Fruit fly (Drosophila melanogaster) Kc167 (cell line): ENCODE data around the gene Hsc70-3.

Source experiments
- Myc ChIP-seq: fragments of >200 bp; optimal IDR thresholded peaks from 2 replicates; lab custom pipeline; 2017; ENCODE audit warnings: missing external identifiers
- Sin3A ChIP-seq: fragments of >200 bp; optimal IDR thresholded peaks from 2 replicates; lab custom pipeline; 2018; ENCODE audit warnings: missing external identifiers
- h ChIP-seq: fragments of >200 bp; optimal IDR thresholded peaks from 3 replicates; lab custom pipeline; 2018; ENCODE audit warnings: missing external identifiers
- insv ChIP-seq: fragments of >200 bp; optimal IDR thresholded peaks from 3 replicates; lab custom pipeline; 2018; ENCODE audit warnings: missing external identifiers
- psq ChIP-seq: fragments of >200 bp; optimal IDR thresholded peaks from 2 replicates; lab custom pipeline; 2017; ENCODE audit warnings: missing external identifiers
- ttk ChIP-seq: sonication (Bioruptor generic); optimal IDR thresholded peaks from 2 replicates; lab custom pipeline; 2017; ENCODE audit warnings: missing external identifiers

The Hsc70-3 gene

dm6 chrX:11828336-11829007, 21.6 kb upstream of the Hsc70-3 start:
- TF ChIP-seq h (lab: Kevin White, UChicago) (no peak), insv (lab: Kevin White, UChicago) (no peak)

- TF ChIP-seq Myc (lab: Kevin White, UChicago) (no peak), Sin3A (lab: Kevin White, UChicago) (no peak), h (lab: Kevin White, UChicago) (no peak), insv (lab: Kevin White, UChicago) (no peak)
Measured at dm6 chrX:11823003-11823402, 16.1 kb upstream of the Hsc70-3 start.

- no peak for TF ChIP-seq insv (lab: Kevin White, UChicago)
Measured at dm6 chrX:11821946-11822345, 15.0 kb upstream of the Hsc70-3 start.

dm6 chrX:11820284-11821075, 13.6 kb upstream of the Hsc70-3 start:
- no peak for TF ChIP-seq ttk (lab: Kevin White, UChicago)
- TF ChIP-seq h (lab: Kevin White, UChicago): no peak
- no peak for TF ChIP-seq Myc (lab: Kevin White, UChicago)
- no peak for TF ChIP-seq psq (lab: Kevin White, UChicago)
- no peak for TF ChIP-seq Sin3A (lab: Kevin White, UChicago)
- no peak for TF ChIP-seq insv (lab: Kevin White, UChicago)

DNA sequence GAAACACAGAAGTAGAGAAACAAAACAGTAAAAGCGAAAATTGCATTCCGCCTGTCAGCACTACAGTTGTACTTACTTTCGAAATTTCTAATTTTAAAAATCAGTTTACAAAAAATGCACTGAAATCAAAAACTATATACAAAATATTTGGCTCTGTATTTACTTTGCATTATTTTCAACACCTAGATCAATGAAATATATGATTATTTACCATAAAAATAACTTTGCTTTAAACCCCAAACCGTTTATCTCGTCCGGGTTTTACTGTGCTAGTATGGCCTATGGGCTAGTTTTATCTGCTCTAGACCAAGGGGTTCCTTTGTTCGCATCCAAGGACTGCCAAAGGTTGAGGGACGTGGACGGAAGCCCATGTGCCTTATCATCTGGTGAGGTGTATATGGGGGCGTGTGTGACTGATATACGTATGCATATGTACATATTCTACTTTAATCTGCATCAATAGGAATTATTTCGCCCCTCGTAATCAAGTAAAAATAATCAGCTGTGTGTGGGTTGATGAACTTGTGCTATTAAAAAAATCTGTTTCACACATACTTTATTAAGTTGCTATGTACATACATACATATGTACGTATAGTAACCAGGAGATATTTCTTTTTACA, 12.4 kb upstream of the Hsc70-3 start:
- TF ChIP-seq Myc (lab: Kevin White, UChicago): no peak
- TF ChIP-seq h (lab: Kevin White, UChicago): no peak

dm6 chrX:11818767-11819089, 11.8 kb upstream of the Hsc70-3 start:
- no peak for TF ChIP-seq ttk (lab: Kevin White, UChicago)
- no peak for TF ChIP-seq insv (lab: Kevin White, UChicago)
- no peak for TF ChIP-seq h (lab: Kevin White, UChicago)
- TF ChIP-seq Myc (lab: Kevin White, UChicago): no peak
- TF ChIP-seq Sin3A (lab: Kevin White, UChicago): no peak
- no peak for TF ChIP-seq psq (lab: Kevin White, UChicago)

DNA sequence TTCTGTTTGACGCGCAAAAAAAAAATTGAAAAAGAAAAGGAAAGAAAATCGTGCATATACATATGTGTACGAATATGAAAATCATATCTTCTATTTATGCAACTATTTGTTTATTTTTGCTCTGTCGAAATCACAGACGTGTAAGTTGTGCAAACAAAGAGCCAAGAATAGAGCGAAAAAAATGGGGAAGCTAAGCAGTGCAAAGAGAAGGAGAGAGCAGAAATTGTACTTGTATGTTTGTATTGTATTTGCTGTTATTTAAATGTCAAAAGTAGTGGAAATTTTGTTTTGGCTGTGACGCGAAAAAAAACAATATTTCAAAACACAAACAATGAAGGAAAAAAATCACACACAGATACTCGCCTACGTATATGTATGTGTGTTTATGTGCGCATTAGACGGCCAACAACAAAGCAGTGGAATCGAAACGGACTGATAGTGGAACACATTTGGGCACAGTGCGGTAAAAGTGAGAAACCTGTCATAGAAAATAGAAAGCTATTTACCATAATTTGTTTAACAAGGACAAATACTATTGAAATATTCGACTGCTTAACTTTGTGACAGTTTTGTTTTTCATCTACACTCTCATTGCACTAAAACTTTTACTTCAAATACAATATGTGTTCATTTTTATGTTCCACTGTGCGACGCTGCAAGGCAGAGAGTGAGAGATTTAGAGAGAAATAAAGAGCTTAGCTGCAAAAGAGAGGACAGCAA, 11.3 kb upstream of the Hsc70-3 start:
- TF ChIP-seq insv (lab: Kevin White, UChicago): no peak
- TF ChIP-seq h (lab: Kevin White, UChicago): no peak
- TF ChIP-seq ttk (lab: Kevin White, UChicago): no peak
- TF ChIP-seq psq (lab: Kevin White, UChicago): no peak
- no peak for TF ChIP-seq Myc (lab: Kevin White, UChicago)
- no peak for TF ChIP-seq Sin3A (lab: Kevin White, UChicago)

DNA sequence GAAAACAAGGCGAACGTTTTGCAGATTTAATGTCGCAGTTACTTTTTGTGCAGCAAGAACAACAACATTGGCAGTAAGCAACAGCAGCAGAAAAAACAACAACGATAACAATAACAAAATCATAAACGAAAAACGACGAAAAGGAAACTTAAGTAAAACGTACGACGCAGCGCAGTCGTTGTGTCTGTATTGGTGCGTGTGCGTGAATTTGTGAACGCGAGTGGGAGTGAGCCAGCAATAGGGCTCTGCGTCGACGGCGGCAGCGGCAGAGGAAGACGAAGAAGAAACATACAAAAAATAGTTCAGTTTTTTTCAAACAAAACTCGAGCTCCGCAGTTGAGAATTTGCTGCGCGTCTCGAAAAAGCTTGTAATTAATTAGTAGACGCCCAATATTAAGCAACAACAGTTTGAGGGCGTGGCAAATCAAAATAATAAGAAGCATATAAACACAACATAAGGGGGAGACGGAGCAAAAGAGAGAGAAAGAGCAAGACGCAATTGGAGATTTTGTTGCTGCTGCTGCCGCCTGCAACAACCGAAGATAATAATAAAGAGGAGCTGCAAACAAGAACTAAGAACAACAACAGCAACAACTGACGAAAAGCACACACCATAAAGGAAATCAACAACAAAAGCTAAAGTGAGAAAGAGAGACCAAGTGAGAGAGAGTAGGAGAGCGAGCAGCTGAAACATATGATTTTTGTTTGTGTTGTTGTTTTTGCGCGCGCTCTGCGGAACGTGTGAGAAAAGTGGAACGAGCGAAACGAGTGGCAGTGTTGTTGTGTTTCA, 10.5 kb upstream of the Hsc70-3 start:
- peak; percentile 29 for TF ChIP-seq psq (lab: Kevin White, UChicago)
- TF ChIP-seq ttk (lab: Kevin White, UChicago): no peak
- no peak for TF ChIP-seq insv (lab: Kevin White, UChicago)

DNA sequence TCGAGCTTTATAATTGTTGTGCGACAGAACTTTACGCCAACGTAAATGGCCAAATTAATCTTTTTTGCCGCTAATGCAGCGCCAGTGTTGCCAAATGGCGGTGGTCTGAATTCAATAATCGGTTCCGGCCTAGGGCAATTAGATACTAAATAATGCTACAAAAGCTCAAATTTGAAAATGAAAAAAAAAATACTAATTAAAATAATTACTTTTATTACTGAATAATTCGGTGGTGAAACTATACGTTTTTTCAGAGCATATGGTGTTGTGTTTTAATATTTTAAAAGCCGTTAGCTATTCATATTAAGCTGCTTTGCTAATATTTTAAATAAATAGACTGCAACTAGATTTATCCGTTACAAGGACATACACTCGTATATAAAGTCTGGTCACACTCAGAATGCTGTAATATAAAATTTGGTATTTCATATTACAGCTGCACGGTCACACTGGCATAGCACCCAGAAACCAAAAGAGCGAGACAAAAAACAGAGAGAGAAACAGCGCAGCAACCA, 9.6 kb upstream of the Hsc70-3 start, which contains the start of the genes CG1578 and rudhira:
Gene CG1578, minus strand, starts transcription at position 118 of the 515 bp plus-strand sequence.
Gene rudhira, plus strand, starts transcription at position 465 of the 515 bp plus-strand sequence.
- TF ChIP-seq Sin3A (lab: Kevin White, UChicago) (no peak), ttk (lab: Kevin White, UChicago) (no peak), h (lab: Kevin White, UChicago) (no peak), Myc (lab: Kevin White, UChicago) (no peak)

- no peak for TF ChIP-seq psq (lab: Kevin White, UChicago)
- no peak for TF ChIP-seq ttk (lab: Kevin White, UChicago)
- no peak for TF ChIP-seq insv (lab: Kevin White, UChicago)
- no peak for TF ChIP-seq Myc (lab: Kevin White, UChicago)
- no peak for TF ChIP-seq Sin3A (lab: Kevin White, UChicago)
- no peak for TF ChIP-seq h (lab: Kevin White, UChicago)
Measured at dm6 chrX:11815356-11816270, 8.7 kb upstream of the Hsc70-3 start.
